Fruit fly (Drosophila melanogaster): ENCODE results near the gene Hr38.

The Hr38 gene

dm6 chr2L:20700534-20701239 is 13.7 kb downstream of the Hr38 start:
- TF ChIP-seq cnc (optimal IDR thresholded peaks at IDR 0.05): no peak
- TF ChIP-seq ovo (GFP tag; optimal IDR thresholded peaks at IDR 0.05): no peak
- TF ChIP-seq CG11617 (GFP tag; optimal IDR thresholded peaks at IDR 0.05): no peak
- TF ChIP-seq tj (GFP tag; optimal IDR thresholded peaks at IDR 0.05): no peak
- TF ChIP-seq CG14711 (tag; optimal IDR thresholded peaks at IDR 0.05): no peak
- TF ChIP-seq CG5204 (GFP tag; optimal IDR thresholded peaks at IDR 0.05): no peak
- no peak for TF ChIP-seq toe (GFP tag; optimal IDR thresholded peaks at IDR 0.05)
- no peak for TF ChIP-seq cic (GFP tag; optimal IDR thresholded peaks at IDR 0.05)
- TF ChIP-seq kay (GFP tag; ENCODE audit: borderline replicate concordance): no peak
- no peak for TF ChIP-seq pad (GFP tag; optimal IDR thresholded peaks at IDR 0.05)
- no peak for TF ChIP-seq Crg-1 (GFP tag; optimal IDR thresholded peaks at IDR 0.05)
- TF ChIP-seq CG1620 (GFP tag; optimal IDR thresholded peaks at IDR 0.05): no peak
- TF ChIP-seq CG33017 (tag; optimal IDR thresholded peaks at IDR 0.05): no peak
- TF ChIP-seq Clk (GFP tag; optimal IDR thresholded peaks at IDR 0.05): no peak
- TF ChIP-seq CG12768 (GFP tag; optimal IDR thresholded peaks at IDR 0.05): no peak
- no peak for TF ChIP-seq CG7045 (GFP tag; optimal IDR thresholded peaks at IDR 0.05)

dm6 chr2L:20695066-20695465 is 19.3 kb downstream of the Hr38 start:
- TF ChIP-seq tj (GFP tag; optimal IDR thresholded peaks at IDR 0.05): peak; percentile 36
- TF ChIP-seq Hr96 (GFP tag; optimal IDR thresholded peaks at IDR 0.05): no peak

dm6 chr2L:20690055-20690454 is 24.3 kb downstream of the Hr38 start:
- TF ChIP-seq Clk (GFP tag; optimal IDR thresholded peaks at IDR 0.05): no peak
- no peak for TF ChIP-seq CG11617 (GFP tag; optimal IDR thresholded peaks at IDR 0.05)
- TF ChIP-seq cnc (optimal IDR thresholded peaks at IDR 0.05): no peak
- no peak for TF ChIP-seq cic (GFP tag; optimal IDR thresholded peaks at IDR 0.05)
- TF ChIP-seq toe (GFP tag; optimal IDR thresholded peaks at IDR 0.05): no peak
- TF ChIP-seq bab1 (GFP tag; optimal IDR thresholded peaks at IDR 0.05): no peak
- no peak for TF ChIP-seq CG7045 (GFP tag; optimal IDR thresholded peaks at IDR 0.05)

DNA sequence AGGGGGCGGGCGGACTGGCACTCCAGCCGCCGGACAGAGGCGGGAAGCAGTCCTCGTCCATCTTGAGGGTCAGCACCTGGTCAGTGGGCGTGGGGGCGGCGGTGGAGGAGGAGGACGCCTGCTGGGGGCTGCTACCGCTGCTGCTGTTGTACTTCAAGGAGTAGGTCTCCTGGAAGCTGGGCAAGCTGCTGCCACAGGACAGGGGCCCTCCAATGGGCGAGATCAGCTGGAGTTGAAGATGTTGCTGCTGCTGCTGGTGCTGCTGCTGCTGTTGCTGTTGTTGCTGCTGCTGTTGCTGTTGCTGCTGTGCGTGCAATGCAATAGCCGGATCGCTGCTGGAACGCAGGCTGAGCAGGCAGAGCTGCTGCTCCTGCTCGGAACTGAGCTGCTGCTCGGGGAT is 25.7 kb downstream of the Hr38 start:
- TF ChIP-seq toe (GFP tag; optimal IDR thresholded peaks at IDR 0.05) (no peak), cic (GFP tag; optimal IDR thresholded peaks at IDR 0.05) (no peak), CG33017 (tag; optimal IDR thresholded peaks at IDR 0.05) (no peak), Hr96 (GFP tag; optimal IDR thresholded peaks at IDR 0.05) (no peak)

DNA sequence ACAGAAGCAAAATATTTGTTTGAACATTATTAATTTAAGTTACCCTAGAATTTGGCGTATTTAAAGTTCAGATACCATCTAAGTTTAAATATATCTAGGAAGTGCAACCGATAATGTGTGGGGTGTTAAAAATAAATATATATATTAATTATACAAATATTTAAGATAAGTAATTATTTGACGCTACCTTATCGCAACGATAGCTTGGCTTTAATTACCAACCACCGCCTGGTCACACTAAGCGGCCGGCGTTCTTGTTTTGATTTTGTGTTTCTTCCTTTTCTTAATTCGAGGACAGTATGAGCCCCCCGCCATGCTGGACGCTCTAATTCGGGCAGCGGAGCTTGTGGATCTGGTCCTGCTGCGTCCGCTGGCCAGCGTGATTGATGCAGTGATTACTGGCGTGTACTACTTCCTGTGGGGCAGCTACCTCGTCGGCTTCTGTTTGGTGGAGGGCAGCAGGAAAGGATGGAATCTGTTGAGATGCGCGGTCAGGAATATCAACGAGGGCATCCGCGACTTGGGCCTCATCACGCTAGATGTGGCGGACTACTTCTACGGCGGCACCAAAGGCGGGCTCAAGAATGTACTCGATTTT is 32.2 kb downstream of the Hr38 start, which contains the start of gene CG2617:
CG2617 (plus strand) TSS at position 233 of the 598 bp plus-strand sequence.
- TF ChIP-seq CG11617 (GFP tag; optimal IDR thresholded peaks at IDR 0.05) (peak; percentile 24), Mnt (GFP tag; optimal IDR thresholded peaks at IDR 0.05) (no peak), bab1 (GFP tag; optimal IDR thresholded peaks at IDR 0.05) (no peak), CG7045 (GFP tag; optimal IDR thresholded peaks at IDR 0.05) (no peak), Crg-1 (GFP tag; optimal IDR thresholded peaks at IDR 0.05) (no peak), CG5204 (GFP tag; optimal IDR thresholded peaks at IDR 0.05) (no peak), ovo (GFP tag; optimal IDR thresholded peaks at IDR 0.05) (no peak)

DNA sequence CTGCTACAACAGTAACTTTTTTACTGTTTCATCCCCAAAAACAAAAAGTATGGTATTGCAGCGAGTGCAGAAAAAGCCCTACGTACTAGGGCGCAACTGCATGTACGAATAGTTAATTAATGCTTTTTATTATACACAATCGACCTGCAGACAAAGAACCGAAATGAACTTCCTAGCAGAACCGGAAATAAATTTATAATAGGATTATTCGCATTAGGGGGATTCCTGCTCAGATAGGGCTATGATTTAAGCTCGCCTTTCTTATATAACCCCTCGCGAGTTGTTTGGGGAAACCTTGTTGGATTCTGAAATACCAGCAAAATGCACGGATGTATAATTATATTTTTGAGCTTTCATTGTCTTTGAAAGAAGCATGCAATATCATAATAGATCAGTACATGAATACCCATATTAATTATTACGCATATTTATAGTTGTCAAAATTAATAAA is 32.7 kb downstream of the Hr38 start, which contains the start of gene Cen:
Cen (minus strand) TSS at position 199 of the 451 bp plus-strand sequence.
- TF ChIP-seq CG33017 (tag; optimal IDR thresholded peaks at IDR 0.05) (peak; percentile 7), CG14711 (tag; optimal IDR thresholded peaks at IDR 0.05) (peak; percentile 12), toe (GFP tag; optimal IDR thresholded peaks at IDR 0.05) (peak; percentile 77), CG7101 (tag; optimal IDR thresholded peaks at IDR 0.05) (peak; percentile 43), cnc (optimal IDR thresholded peaks at IDR 0.05) (no peak), CG5204 (GFP tag; optimal IDR thresholded peaks at IDR 0.05) (peak; percentile 67), Hr96 (GFP tag; optimal IDR thresholded peaks at IDR 0.05) (peak; percentile 67), Clk (GFP tag; optimal IDR thresholded peaks at IDR 0.05) (no peak), CG12768 (GFP tag; optimal IDR thresholded peaks at IDR 0.05) (peak; percentile 8), pad (GFP tag; optimal IDR thresholded peaks at IDR 0.05) (peak; percentile 3), bab1 (GFP tag; optimal IDR thresholded peaks at IDR 0.05) (peak; percentile 53), kay (GFP tag; ENCODE audit: borderline replicate concordance) (peak; percentile 14), tj (GFP tag; optimal IDR thresholded peaks at IDR 0.05) (peak; percentile 37), CG1620 (GFP tag; optimal IDR thresholded peaks at IDR 0.05) (peak; percentile 64), CG7045 (GFP tag; optimal IDR thresholded peaks at IDR 0.05) (peak; percentile 61), ovo (GFP tag; optimal IDR thresholded peaks at IDR 0.05) (no peak), cic (GFP tag; optimal IDR thresholded peaks at IDR 0.05) (no peak), Crg-1 (GFP tag; optimal IDR thresholded peaks at IDR 0.05) (peak; percentile 20), Mnt (GFP tag; optimal IDR thresholded peaks at IDR 0.05) (peak; percentile 50), CG11617 (GFP tag; optimal IDR thresholded peaks at IDR 0.05) (peak; percentile 69)

- TF ChIP-seq Crg-1 (GFP tag; optimal IDR thresholded peaks at IDR 0.05) (peak; percentile 23), pad (GFP tag; optimal IDR thresholded peaks at IDR 0.05) (peak; percentile 15), CG5204 (GFP tag; optimal IDR thresholded peaks at IDR 0.05) (no peak), cnc (optimal IDR thresholded peaks at IDR 0.05) (no peak), bab1 (GFP tag; optimal IDR thresholded peaks at IDR 0.05) (peak; percentile 58), CG12768 (GFP tag; optimal IDR thresholded peaks at IDR 0.05) (no peak), CG1620 (GFP tag; optimal IDR thresholded peaks at IDR 0.05) (peak; percentile 10), Hr96 (GFP tag; optimal IDR thresholded peaks at IDR 0.05) (no peak), toe (GFP tag; optimal IDR thresholded peaks at IDR 0.05) (peak; percentile 20), ovo (GFP tag; optimal IDR thresholded peaks at IDR 0.05) (no peak), CG11617 (GFP tag; optimal IDR thresholded peaks at IDR 0.05) (peak; percentile 23), tj (GFP tag; optimal IDR thresholded peaks at IDR 0.05) (peak; percentile 21), Clk (GFP tag; optimal IDR thresholded peaks at IDR 0.05) (no peak), CG7045 (GFP tag; optimal IDR thresholded peaks at IDR 0.05) (peak; percentile 13), Mnt (GFP tag; optimal IDR thresholded peaks at IDR 0.05) (peak; percentile 46), CG14711 (tag; optimal IDR thresholded peaks at IDR 0.05) (peak; percentile 45), cic (GFP tag; optimal IDR thresholded peaks at IDR 0.05) (peak; percentile 47), CG7101 (tag; optimal IDR thresholded peaks at IDR 0.05) (peak; percentile 37), kay (GFP tag; ENCODE audit: borderline replicate concordance) (peak; percentile 64), CG33017 (tag; optimal IDR thresholded peaks at IDR 0.05) (peak; percentile 29)
Observed at dm6 chr2L:20675875-20676274, 38.5 kb downstream of the Hr38 start, which contains the start of the genes CG31678 and IKKepsilon. Gene CG31678 (minus strand): TSS chr2L:20675941. Gene IKKepsilon (plus strand): TSS chr2L:20676045.

Data from whole organism, adult.